Worm (Caenorhabditis elegans): Measurements from ENCODE around the gene Y71H2B.5.

ce11 chrIII:2628690-2629089 lies 20.9 kb downstream of the Y71H2B.5 start, which contains the start of gene acbp-8:
- TF ChIP-seq dao-5 (tag; optimal IDR thresholded peaks at IDR 0.05): no peak
- TF ChIP-seq him-1 (tag; optimal IDR thresholded peaks at IDR 0.05): no peak
- TF ChIP-seq W03F9.2 (tag; optimal IDR thresholded peaks at IDR 0.05): no peak
